Worm (Caenorhabditis elegans) whole organism, late embryonic: ENCODE measurements around the gene F57G12.1.

Experiments
- ama-1 ChIP-seq: fragments of 150-350 bp; optimal IDR thresholded peaks from 2 replicates; lab custom pipeline; 2014
- hlh-30 ChIP-seq: sonication (generic microtip); optimal IDR thresholded peaks from 2 replicates; lab custom pipeline; 2017; ENCODE audit warnings: antibody characterized with exemption, missing genetic modification characterization, missing compliant biosample characterization; ENCODE audit not compliant: insufficient read depth
- nhr-11 ChIP-seq: fragments of 150-350 bp; optimal IDR thresholded peaks from 2 replicates; lab custom pipeline; 2014; ENCODE audit warnings: missing biosample characterization, missing genetic modification characterization
- ref-2 ChIP-seq: sonication (generic microtip); optimal IDR thresholded peaks from 2 replicates; lab custom pipeline; 2016; ENCODE audit warnings: missing genetic modification characterization, missing compliant biosample characterization
- syd-9 ChIP-seq: sonication (generic microtip); optimal IDR thresholded peaks from 2 replicates; lab custom pipeline; 2016; ENCODE audit warnings: mild to moderate bottlenecking, missing genetic modification characterization, moderate library complexity, missing compliant biosample characterization
- tbx-2 ChIP-seq: sonication (generic microtip); optimal IDR thresholded peaks from 2 replicates; lab custom pipeline; 2016; ENCODE audit warnings: missing genetic modification characterization, missing compliant biosample characterization

DNA sequence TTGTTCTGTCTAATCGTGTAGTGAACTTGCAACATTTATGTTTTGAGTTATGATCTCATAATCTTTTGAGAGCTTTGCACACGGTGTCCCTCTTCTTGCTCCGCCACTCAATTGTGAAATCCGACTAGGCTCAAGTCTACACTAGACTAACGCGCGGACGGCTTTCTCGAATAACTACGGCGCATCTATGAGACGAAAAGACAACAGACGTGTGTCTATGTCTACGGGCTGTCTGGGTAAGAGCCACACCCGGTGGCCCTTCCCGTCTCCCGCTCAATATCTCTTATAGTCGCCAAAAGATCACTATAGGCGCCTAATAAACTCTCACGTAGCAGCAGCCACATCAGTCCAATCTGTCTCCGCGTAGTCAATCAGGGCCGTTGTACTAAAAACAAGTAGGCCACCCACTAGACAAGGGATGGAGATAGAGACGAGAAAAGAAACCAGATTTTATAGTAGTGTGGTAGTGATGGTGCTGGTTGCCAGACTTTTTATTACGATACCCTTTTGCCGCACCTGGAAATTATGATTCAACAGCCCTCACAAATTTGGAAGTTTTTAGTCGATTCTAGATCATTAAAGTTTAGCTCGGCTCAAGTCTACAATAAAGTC is 4.3 kb upstream of the F57G12.1 start:
- TF ChIP-seq ref-2, result no peak
- TF ChIP-seq syd-9 (tag; lab: Kevin White, UChicago), result no peak
- no peak for TF ChIP-seq nhr-11
- TF ChIP-seq tbx-2, result peak; percentile 37
- TF ChIP-seq ama-1, result no peak
- TF ChIP-seq hlh-30, result no peak
